Fruit fly (Drosophila melanogaster): ENCODE results near the gene CG32547.

The CG32547 gene

DNA sequence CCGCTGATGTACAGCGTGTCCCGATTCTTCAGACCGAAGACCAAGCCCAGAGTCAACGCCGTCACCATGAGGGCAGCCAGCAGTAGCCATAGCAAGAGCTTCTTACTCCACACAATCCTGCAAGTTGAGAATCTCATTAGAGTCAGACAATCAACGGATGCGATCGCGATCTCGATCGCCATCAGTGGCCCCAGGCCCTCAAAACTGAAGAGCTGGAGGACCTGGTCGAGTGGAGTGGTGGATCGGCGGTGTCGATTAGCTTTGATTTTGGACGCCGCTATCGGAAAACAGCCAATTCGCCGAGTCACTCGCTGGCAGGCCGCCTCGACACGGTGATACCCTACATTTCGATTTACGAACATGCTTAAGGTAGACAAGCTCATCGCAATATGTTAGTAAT, 29.3 kb upstream of the CG32547 start:
- no peak for TF ChIP-seq CG17801 (GFP tag; optimal IDR thresholded peaks at IDR 0.05; ENCODE audit: partially characterized antibody)

DNA sequence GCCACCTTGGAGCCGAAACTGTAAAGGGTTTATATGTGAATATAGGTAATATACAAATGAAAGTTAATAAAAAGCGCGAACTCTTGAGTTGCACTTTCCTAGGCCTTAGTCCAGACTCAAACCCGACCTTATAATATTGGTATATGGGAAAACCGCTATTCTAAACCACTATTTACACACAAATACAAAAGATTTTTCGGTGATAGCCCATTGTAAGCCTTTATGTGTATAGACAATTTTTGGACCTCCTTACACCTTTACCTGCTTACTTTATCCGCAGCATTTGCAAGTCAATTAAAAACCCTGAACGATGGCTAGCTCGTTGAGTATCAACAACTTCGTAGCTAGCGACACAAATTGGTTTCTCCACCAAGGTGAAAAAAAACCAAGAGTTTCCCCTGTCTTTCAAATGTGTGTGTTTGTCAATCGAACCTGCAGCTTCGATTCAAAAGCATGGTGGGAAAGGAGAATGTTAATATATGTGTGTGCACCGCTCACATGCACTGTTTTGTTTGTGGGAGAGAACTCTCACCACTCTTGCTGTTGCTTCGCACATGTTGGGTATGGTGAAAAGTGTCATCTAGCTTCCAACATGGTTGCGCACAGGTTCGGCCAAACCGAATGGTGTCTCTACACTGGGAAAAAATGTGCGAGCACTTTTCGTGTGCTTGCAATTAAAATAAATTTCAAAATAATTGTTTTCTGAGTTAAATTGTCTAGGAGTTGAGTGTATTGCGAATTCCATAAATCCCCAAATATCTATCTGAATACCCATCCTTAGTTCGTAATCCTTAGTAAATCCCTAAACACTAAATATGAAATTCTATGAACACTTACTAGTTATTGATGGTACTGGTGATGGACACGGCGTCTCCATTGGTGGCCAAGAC, 27.6 kb upstream of the CG32547 start:
- peak; percentile 19 for TF ChIP-seq CG17801 (GFP tag; optimal IDR thresholded peaks at IDR 0.05; ENCODE audit: partially characterized antibody)

DNA sequence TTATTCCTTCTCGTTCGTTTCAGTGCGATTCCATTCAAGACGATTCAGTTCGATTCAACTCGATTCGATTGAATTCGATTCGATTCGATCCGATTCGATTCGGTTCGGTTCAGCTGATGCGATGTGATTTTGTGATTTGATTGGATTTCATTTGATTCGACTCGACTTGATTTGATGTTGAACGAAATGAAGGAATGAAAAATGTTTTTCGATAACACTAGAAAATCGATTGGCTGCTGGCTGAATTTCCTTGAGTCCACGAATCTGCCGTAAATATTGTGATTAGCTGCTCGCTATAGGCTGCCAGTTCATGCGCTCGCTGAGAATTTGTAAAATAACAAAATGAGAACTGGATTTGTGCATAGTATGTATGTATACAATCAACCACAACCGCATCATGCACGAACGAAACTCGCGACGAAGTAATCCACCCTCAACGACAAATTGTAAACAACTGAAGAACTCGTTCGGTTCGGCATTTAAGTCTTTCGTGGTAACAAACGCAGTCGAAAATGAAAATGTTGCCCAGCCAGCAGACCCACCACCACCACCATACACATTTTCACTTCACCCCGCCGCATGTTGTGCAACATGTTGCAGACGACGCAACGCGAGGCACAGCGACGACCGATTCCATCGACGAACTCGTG, 25.8 kb upstream of the CG32547 start, which contains the start of gene Wnt5:
TSS of gene Wnt5 (minus strand) at position 458 of the 650 bp plus-strand sequence.
- TF ChIP-seq CG17801 (GFP tag; optimal IDR thresholded peaks at IDR 0.05; ENCODE audit: partially characterized antibody): peak; percentile 19

dm6 chrX:18499679-18500187, 20.4 kb upstream of the CG32547 start, which contains the start of the genes Pgant7 and Xrcc2:
TSS of gene Pgant7 (minus strand) at chrX:18499986.
TSS of gene Xrcc2 (plus strand) at chrX:18500127.
- peak; percentile 9 for TF ChIP-seq CG17801 (GFP tag; optimal IDR thresholded peaks at IDR 0.05; ENCODE audit: partially characterized antibody)

dm6 chrX:18494165-18494740, 15.0 kb upstream of the CG32547 start, which contains the start of gene CG15043:
TSS of gene CG15043 (minus strand) at chrX:18494168.
- no peak for TF ChIP-seq CG17801 (GFP tag; optimal IDR thresholded peaks at IDR 0.05; ENCODE audit: partially characterized antibody)

- TF ChIP-seq CG17801 (GFP tag; optimal IDR thresholded peaks at IDR 0.05; ENCODE audit: partially characterized antibody): no peak
These were observed 12.7 kb upstream of the CG32547 start, which contains the start of gene CG15044 for dm6 chrX:18491941-18492340. TSS of gene CG15044 (minus strand) at chrX:18492006.

- TF ChIP-seq CG17801 (GFP tag; optimal IDR thresholded peaks at IDR 0.05; ENCODE audit: partially characterized antibody): no peak
These were observed 10.2 kb upstream of the CG32547 start, which contains the start of gene CG15046 for dm6 chrX:18489509-18489908. TSS of gene CG15046 (minus strand) at chrX:18489620.

- TF ChIP-seq CG17801 (GFP tag; optimal IDR thresholded peaks at IDR 0.05; ENCODE audit: partially characterized antibody): no peak
These were observed 7.2 kb upstream of the CG32547 start, which contains the start of gene psh for dm6 chrX:18486356-18487059. TSS of gene psh (minus strand) at chrX:18486921.

DNA sequence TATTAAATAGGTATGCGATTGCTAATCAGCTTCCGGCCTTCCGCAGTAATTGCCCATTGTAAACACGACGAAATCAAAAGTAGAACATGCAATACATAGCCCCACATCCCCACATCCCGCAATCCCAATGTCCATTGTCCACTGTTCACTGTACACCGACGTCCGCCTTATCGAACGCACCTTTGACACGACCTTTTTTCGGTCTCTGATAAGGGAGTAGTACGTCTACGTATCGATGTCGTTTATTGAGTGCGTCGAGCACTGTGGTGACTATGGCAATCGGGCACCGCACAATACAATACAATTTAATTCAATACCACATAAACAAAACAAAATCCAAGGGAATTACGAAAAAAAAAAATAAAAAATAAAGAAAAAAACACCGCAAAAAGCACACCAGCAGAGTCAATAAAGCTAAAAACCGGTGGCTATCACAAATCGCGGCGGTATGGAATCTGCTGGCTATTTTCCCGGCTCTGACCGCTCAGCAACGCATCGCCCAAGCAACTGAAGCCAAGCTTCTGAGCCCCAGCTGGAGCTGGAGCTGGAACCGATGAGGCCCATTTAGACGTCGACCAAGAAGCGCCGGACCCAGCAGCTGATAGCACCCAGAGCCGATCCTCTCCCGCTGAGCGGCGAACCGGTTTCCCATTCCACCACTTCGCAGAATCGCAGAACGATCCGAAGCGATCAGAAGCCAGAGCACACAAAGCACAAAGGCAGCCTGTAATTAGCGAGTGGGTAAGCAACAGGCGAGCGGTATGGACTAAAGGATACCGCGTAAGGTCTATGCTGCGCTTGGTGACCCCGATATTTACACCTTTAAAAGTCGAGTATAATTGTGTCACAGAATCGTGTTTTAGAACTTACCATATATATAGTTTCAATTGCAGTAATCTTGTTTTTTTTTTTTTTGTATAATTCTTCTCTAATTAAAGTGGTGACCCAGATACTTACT, 4.3 kb upstream of the CG32547 start, which contains the start of gene Hayan:
TSS of gene Hayan (minus strand) at position 512 of the 958 bp plus-strand sequence.
- no peak for TF ChIP-seq CG17801 (GFP tag; optimal IDR thresholded peaks at IDR 0.05; ENCODE audit: partially characterized antibody)

dm6 chrX:18482537-18482936, 3.2 kb upstream of the CG32547 start:
- TF ChIP-seq CG17801 (GFP tag; optimal IDR thresholded peaks at IDR 0.05; ENCODE audit: partially characterized antibody): no peak

DNA sequence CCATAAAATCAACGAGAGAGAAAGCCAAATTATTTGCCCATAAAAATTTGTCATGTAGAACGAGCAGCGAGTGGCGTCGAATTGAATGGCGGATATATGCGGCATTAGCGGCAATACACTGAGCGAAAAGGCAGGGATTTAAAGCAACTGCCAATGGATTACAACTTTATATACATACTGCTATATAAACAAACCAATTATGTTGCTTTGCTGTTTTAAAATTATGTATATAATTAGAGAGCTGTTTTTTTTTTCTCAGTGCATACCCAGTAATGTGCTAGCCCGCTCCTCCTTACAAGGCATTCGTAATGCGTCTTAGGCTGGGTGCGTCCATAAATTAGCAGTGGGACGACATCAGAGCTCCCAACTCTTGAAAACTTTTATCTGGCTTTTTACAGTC, 11.4 kb downstream of the CG32547 start:
- no peak for TF ChIP-seq CG17801 (GFP tag; optimal IDR thresholded peaks at IDR 0.05; ENCODE audit: partially characterized antibody)

DNA sequence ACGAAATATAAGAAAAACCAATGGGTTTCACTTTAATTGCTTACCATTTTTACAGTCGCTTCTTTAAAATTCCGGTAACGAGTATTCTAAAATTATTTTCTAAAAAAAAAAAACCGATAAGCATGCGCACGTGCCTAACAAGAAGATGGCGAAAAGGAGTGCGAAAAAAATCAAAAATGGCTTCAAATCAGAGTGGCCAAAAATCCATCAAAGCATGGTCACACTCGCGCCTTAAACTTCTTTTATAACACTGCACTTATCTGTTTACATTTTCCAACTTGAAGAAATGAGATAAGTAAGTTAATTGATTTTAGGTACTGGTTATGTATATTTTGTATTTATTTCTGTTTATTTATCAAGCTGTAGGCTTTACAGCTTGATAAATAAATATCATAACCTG, 19.0 kb downstream of the CG32547 start, which contains the start of gene CG43843:
TSS of gene CG43843 (minus strand) at position 101 of the 400 bp plus-strand sequence.
- no peak for TF ChIP-seq CG17801 (GFP tag; optimal IDR thresholded peaks at IDR 0.05; ENCODE audit: partially characterized antibody)

- no peak for TF ChIP-seq CG17801 (GFP tag; optimal IDR thresholded peaks at IDR 0.05; ENCODE audit: partially characterized antibody)
These were observed 26.6 kb downstream of the CG32547 start for dm6 chrX:18452717-18453116.
